2 fruit fly cellular contexts compared by ENCODE assay signal in the genomic region with DNA sequence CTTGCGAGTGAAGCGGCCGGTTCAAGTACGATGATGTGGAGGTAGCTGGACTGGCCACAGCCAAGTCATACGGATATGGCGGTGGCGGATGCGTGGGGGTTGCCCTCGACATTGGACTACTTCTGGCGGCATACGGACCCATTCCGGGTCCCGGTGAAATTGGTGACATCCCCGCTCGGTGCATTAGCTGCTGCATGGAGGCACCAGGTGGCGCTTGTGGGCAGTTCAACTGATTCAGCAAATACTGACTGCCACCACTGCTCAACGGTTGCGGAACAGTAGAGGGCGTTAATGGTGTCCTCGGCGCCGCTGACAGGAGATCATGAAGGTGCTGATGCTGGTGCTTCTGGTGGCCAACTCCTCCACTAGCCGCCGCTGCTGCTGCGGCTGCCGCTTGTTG.
A peak's percentile ranks its signal among the peaks of the same experiment; 100 is the strongest.
TF ChIP-seq lines count a peak whose summit lies in the region.

No protein-coding gene starts in this region.

- TF ChIP-seq CTCF in S2 (optimal IDR thresholded peaks at IDR 0.05; lab: Kevin White, UChicago) = peak; percentile 48 to 56
- peak; percentile 61 for TF ChIP-seq CTCF in whole organism, embryonic (GFP tag; optimal IDR thresholded peaks at IDR 0.05; lab: Kevin White, UChicago)

TF ChIP-seq in whole organism, embryonic, 481 proteins besides CTCF, POLR2A, EP300 and RAD21:
- no peak for TF ChIP-seq z (GFP tag; IDR thresholded peaks at IDR 0.05; lab: Robert Waterston, UW)
- TF ChIP-seq shn (GFP tag; optimal IDR thresholded peaks at IDR 0.05; lab: Kevin White, UChicago) = no peak
- TF ChIP-seq CG8290 (GFP tag; optimal IDR thresholded peaks at IDR 0.05; lab: Kevin White, UChicago) = no peak
- no peak for TF ChIP-seq CG8290 (tag; optimal IDR thresholded peaks at IDR 0.05; lab: Kevin White, UChicago)
- TF ChIP-seq CG6654 (GFP tag; optimal IDR thresholded peaks at IDR 0.05; lab: Kevin White, UChicago) = no peak
- TF ChIP-seq ham (GFP tag; IDR thresholded peaks at IDR 0.05; lab: Robert Waterston, UW) = no peak
- no peak for TF ChIP-seq Pdp1 (GFP tag; optimal IDR thresholded peaks at IDR 0.05; lab: Kevin White, UChicago)
- no peak for TF ChIP-seq Nf-YB (GFP tag; optimal IDR thresholded peaks at IDR 0.05; lab: Kevin White, UChicago)
- 0 out of 3 replicates have a peak, but pooled peaks have one; percentile 15 for TF ChIP-seq Dbx (GFP tag; IDR thresholded peaks at IDR 0.05; lab: Robert Waterston, UW)
